Worm (Caenorhabditis elegans) whole organism, L2 larva: ENCODE results near the gene ncx-5.

ENCODE experiments used
- C34F6.9 ChIP-seq: fragments of 150-350 bp; optimal IDR thresholded peaks from 2 replicates; lab custom pipeline; 2014; ENCODE audit warnings: missing biosample characterization, missing genetic modification characterization
- F13H6.1 ChIP-seq: sonication (generic microtip); optimal IDR thresholded peaks from 2 replicates; lab custom pipeline; 2016; ENCODE audit warnings: missing genetic modification characterization, missing compliant biosample characterization
- R02D3.7 ChIP-seq: fragments of 150-350 bp; optimal IDR thresholded peaks from 2 replicates; lab custom pipeline; 2014; ENCODE audit warnings: missing biosample characterization, missing genetic modification characterization
- alr-1 ChIP-seq: fragments of 150-350 bp; optimal IDR thresholded peaks from 2 replicates; lab custom pipeline; 2014; ENCODE audit warnings: missing biosample characterization, missing genetic modification characterization
- aly-2 ChIP-seq: fragments of 150-350 bp; optimal IDR thresholded peaks from 2 replicates; lab custom pipeline; 2014; ENCODE audit warnings: missing biosample characterization, missing genetic modification characterization
- ama-1 ChIP-seq: fragments of 150-350 bp; optimal IDR thresholded peaks from 2 replicates; lab custom pipeline; 2018; ENCODE audit warnings: inconsistent platforms
- blmp-1 ChIP-seq: sonication (generic microtip); optimal IDR thresholded peaks from 2 replicates; lab custom pipeline; 2017; ENCODE audit warnings: missing genetic modification characterization, mild to moderate bottlenecking, missing compliant biosample characterization, antibody characterized with exemption, moderate library complexity; ENCODE audit not compliant: insufficient read depth
- ceh-16 ChIP-seq: fragments of 150-350 bp; optimal IDR thresholded peaks from 2 replicates; lab custom pipeline; 2014; ENCODE audit warnings: missing biosample characterization, missing genetic modification characterization
- ceh-82 ChIP-seq: fragments of 150-350 bp; optimal IDR thresholded peaks from 2 replicates; lab custom pipeline; 2014; ENCODE audit warnings: missing biosample characterization, missing genetic modification characterization
- crh-2 ChIP-seq: sonication (generic microtip); optimal IDR thresholded peaks from 2 replicates; lab custom pipeline; 2017; ENCODE audit warnings: missing biosample characterization, missing genetic modification characterization
- dmd-4 ChIP-seq: sonication (generic microtip); optimal IDR thresholded peaks from 2 replicates; lab custom pipeline; 2017; ENCODE audit warnings: missing biosample characterization, missing genetic modification characterization
- elt-1 ChIP-seq: fragments of 150-350 bp; optimal IDR thresholded peaks from 2 replicates; lab custom pipeline; 2014; ENCODE audit warnings: missing biosample characterization, missing genetic modification characterization
- elt-3 ChIP-seq: sonication (generic microtip); optimal IDR thresholded peaks from 2 replicates; lab custom pipeline; 2017; ENCODE audit warnings: missing biosample characterization, missing genetic modification characterization
- fos-1 ChIP-seq: fragments of 150-350 bp; optimal IDR thresholded peaks from 2 replicates; lab custom pipeline; 2014; ENCODE audit warnings: missing biosample characterization, missing genetic modification characterization
- gmeb-1 ChIP-seq: fragments of 150-350 bp; optimal IDR thresholded peaks from 2 replicates; lab custom pipeline; 2014; ENCODE audit warnings: missing biosample characterization, missing genetic modification characterization
- lin-11 ChIP-seq: fragments of 150-350 bp; sonication (generic microtip); optimal IDR thresholded peaks from 2 replicates; lab custom pipeline; 2014; ENCODE audit warnings: missing biosample characterization, missing genetic modification characterization, inconsistent platforms, mixed read lengths
- lin-13 ChIP-seq: fragments of 150-350 bp; optimal IDR thresholded peaks from 2 replicates; lab custom pipeline; 2014; ENCODE audit warnings: missing biosample characterization, missing genetic modification reagents, missing genetic modification characterization
- lin-39 ChIP-seq: fragments of 150-350 bp; optimal IDR thresholded peaks from 2 replicates; lab custom pipeline; 2014; ENCODE audit warnings: missing biosample characterization, missing genetic modification reagents, missing genetic modification characterization
- lsy-2 ChIP-seq, 2 experiments: fragments of 150-350 bp in 1 of 2; sonication (generic microtip) in 1 of 2; optimal IDR thresholded peaks; 2 replicates each; lab custom pipeline; 2014 to 2017; ENCODE audit warnings: missing biosample characterization in 2 of 2, missing genetic modification characterization in 2 of 2
- mdl-1 ChIP-seq, 2 experiments: fragments of 150-350 bp in 1 of 2; sonication (generic microtip) in 1 of 2; optimal IDR thresholded peaks; 2 replicates each; lab custom pipeline; 2017; ENCODE audit warnings: missing biosample characterization in 2 of 2, missing genetic modification characterization in 2 of 2
- nhr-11 ChIP-seq: fragments of 150-350 bp; optimal IDR thresholded peaks from 2 replicates; lab custom pipeline; 2014; ENCODE audit warnings: missing biosample characterization, missing genetic modification characterization
- nhr-12 ChIP-seq: fragments of 150-350 bp; optimal IDR thresholded peaks from 2 replicates; lab custom pipeline; 2014; ENCODE audit warnings: missing biosample characterization, missing genetic modification characterization
- nhr-129 ChIP-seq: fragments of 150-350 bp; optimal IDR thresholded peaks from 2 replicates; lab custom pipeline; 2014; ENCODE audit warnings: missing biosample characterization, missing genetic modification characterization
- nhr-21 ChIP-seq: fragments of 150-350 bp; optimal IDR thresholded peaks from 2 replicates; lab custom pipeline; 2014; ENCODE audit warnings: missing biosample characterization, missing genetic modification characterization
- nhr-237 ChIP-seq: fragments of 150-350 bp; optimal IDR thresholded peaks from 2 replicates; lab custom pipeline; 2014; ENCODE audit warnings: missing biosample characterization, missing genetic modification characterization
- nhr-25 ChIP-seq: fragments of 150-350 bp; sonication (generic microtip); optimal IDR thresholded peaks from 3 replicates; lab custom pipeline; 2014; ENCODE audit warnings: missing biosample characterization, missing genetic modification characterization
- peb-1 ChIP-seq: fragments of 150-350 bp; optimal IDR thresholded peaks from 2 replicates; lab custom pipeline; 2014; ENCODE audit warnings: missing biosample characterization, missing genetic modification characterization
- skn-1 ChIP-seq: sonication (generic microtip); optimal IDR thresholded peaks from 2 replicates; lab custom pipeline; 2017; ENCODE audit warnings: missing biosample characterization, missing genetic modification characterization
- sma-3 ChIP-seq: sonication (generic microtip); optimal IDR thresholded peaks from 2 replicates; lab custom pipeline; 2016; ENCODE audit warnings: missing genetic modification reagents, missing genetic modification characterization, missing compliant biosample characterization
- sma-9 ChIP-seq, 2 experiments: fragments of 150-350 bp in 1 of 2; sonication (generic microtip) in 1 of 2; optimal IDR thresholded peaks; 2 replicates each; lab custom pipeline; 2014 to 2016; ENCODE audit warnings: missing genetic modification characterization in 2 of 2, mild to moderate bottlenecking in 1 of 2, missing biosample characterization in 1 of 2, missing compliant biosample characterization in 1 of 2, missing genetic modification reagents in 1 of 2, moderate library complexity in 1 of 2
- unc-55 ChIP-seq: fragments of 150-350 bp; sonication (generic microtip); optimal IDR thresholded peaks from 3 replicates; lab custom pipeline; 2014; ENCODE audit warnings: missing biosample characterization, missing genetic modification reagents, missing genetic modification characterization
- unc-62 ChIP-seq: fragments of 150-350 bp; optimal IDR thresholded peaks from 2 replicates; lab custom pipeline; 2014; ENCODE audit warnings: missing biosample characterization, missing genetic modification reagents, missing genetic modification characterization
- zag-1 ChIP-seq: fragments of 150-350 bp; optimal IDR thresholded peaks from 2 replicates; lab custom pipeline; 2014; ENCODE audit warnings: missing biosample characterization, missing genetic modification characterization
- ztf-1 ChIP-seq: fragments of 200-800 bp; sonication (Bioruptor generic); conservative IDR thresholded peaks from 2 replicates; pipeline ENCODE4 v1.3.6; 2022; ENCODE audit warnings: missing genetic modification characterization, missing compliant biosample characterization
- ztf-4 ChIP-seq: fragments of 150-350 bp; optimal IDR thresholded peaks from 2 replicates; lab custom pipeline; 2014; ENCODE audit warnings: missing biosample characterization, missing genetic modification characterization

Gene ncx-5

ce11 chrV:10536808-10537207 lies 46.9 kb upstream of the ncx-5 start (continued):
- peak; percentile 64 for TF ChIP-seq zag-1 (tag; lab: Kevin White, UChicago)
- peak; percentile 19 for TF ChIP-seq nhr-12
- TF ChIP-seq elt-3 (tag; lab: Kevin White, UChicago), result no peak
- TF ChIP-seq sma-9 (GFP tag; optimal IDR thresholded peaks at IDR 0.05; lab: Kevin White, UChicago), result peak; percentile 95
- TF ChIP-seq sma-9 (tag; optimal IDR thresholded peaks at IDR 0.05; lab: Kevin White, UChicago), result no peak
- TF ChIP-seq nhr-11 (tag; lab: Kevin White, UChicago), result no peak

- TF ChIP-seq ama-1 (lab: Kevin White, UChicago), result peak; percentile 14
- TF ChIP-seq unc-55 (GFP tag; lab: Kevin White, UChicago), result no peak
- TF ChIP-seq nhr-129 (tag; lab: Kevin White, UChicago), result peak; percentile 46
- peak; percentile 0 for TF ChIP-seq fos-1 (tag; lab: Kevin White, UChicago)
- TF ChIP-seq aly-2 (tag; lab: Kevin White, UChicago), result no peak
- no peak for TF ChIP-seq alr-1 (tag; lab: Kevin White, UChicago)
- TF ChIP-seq ztf-4 (tag; lab: Kevin White, UChicago), result no peak
- TF ChIP-seq elt-3 (tag; lab: Kevin White, UChicago), result no peak
- no peak for TF ChIP-seq unc-62
- peak; percentile 1 for TF ChIP-seq sma-9 (GFP tag; optimal IDR thresholded peaks at IDR 0.05; lab: Kevin White, UChicago)
- TF ChIP-seq sma-9 (tag; optimal IDR thresholded peaks at IDR 0.05; lab: Kevin White, UChicago), result no peak
- TF ChIP-seq dmd-4 (tag; lab: Kevin White, UChicago), result no peak
- peak; percentile 10 for TF ChIP-seq lin-11 (tag; lab: Kevin White, UChicago)
- TF ChIP-seq gmeb-1 (tag; lab: Kevin White, UChicago), result peak; percentile 52
- peak; percentile 42 for TF ChIP-seq crh-2 (tag; lab: Kevin White, UChicago)
- TF ChIP-seq nhr-25 (tag; lab: Kevin White, UChicago), result peak; percentile 39
- no peak for TF ChIP-seq elt-1 (tag; lab: Kevin White, UChicago)
- TF ChIP-seq ceh-16 (tag; lab: Kevin White, UChicago), result no peak
- TF ChIP-seq nhr-237 (tag; lab: Kevin White, UChicago), result no peak
- peak; percentile 1 for TF ChIP-seq sma-3 (GFP tag; lab: Kevin White, UChicago)
- TF ChIP-seq blmp-1 (tag; lab: Kevin White, UChicago), result peak; percentile 33
- TF ChIP-seq lsy-2 (tag; optimal IDR thresholded peaks at IDR 0.05; lab: Kevin White, UChicago), result peak in 1 of 2 experiments; percentile 1
- TF ChIP-seq R02D3.7 (tag; lab: Kevin White, UChicago), result no peak
- TF ChIP-seq peb-1 (tag; lab: Kevin White, UChicago), result no peak
- TF ChIP-seq nhr-21, result no peak
Observed at ce11 chrV:10536095-10536691, 46.3 kb upstream of the ncx-5 start, which contains the start of gene ppm-1.A. Gene ppm-1.A (minus strand): TSS chrV:10536388.

ce11 chrV:10535325-10535724 lies 45.4 kb upstream of the ncx-5 start:
- TF ChIP-seq C34F6.9 (tag; lab: Kevin White, UChicago) (peak; percentile 41), skn-1 (tag; lab: Kevin White, UChicago) (peak; percentile 27), nhr-25 (tag; lab: Kevin White, UChicago) (peak; percentile 6), elt-1 (tag; lab: Kevin White, UChicago) (no peak), nhr-129 (tag; lab: Kevin White, UChicago) (peak; percentile 41), lin-39 (tag; lab: Kevin White, UChicago) (no peak), ztf-4 (tag; lab: Kevin White, UChicago) (peak; percentile 30), alr-1 (tag; lab: Kevin White, UChicago) (no peak), R02D3.7 (tag; lab: Kevin White, UChicago) (no peak), ama-1 (lab: Kevin White, UChicago) (peak; percentile 62), ztf-1 (GFP tag; lab: Robert Waterston, UW) (no peak), nhr-21 (no peak), mdl-1 (tag; optimal IDR thresholded peaks at IDR 0.05; lab: Kevin White, UChicago) (peak in 1 of 2 experiments; percentile 12), fos-1 (tag; lab: Kevin White, UChicago) (peak; percentile 53), aly-2 (tag; lab: Kevin White, UChicago) (no peak), ceh-82 (tag; lab: Kevin White, UChicago) (no peak), lin-13 (GFP tag; lab: Kevin White, UChicago) (peak; percentile 28), F13H6.1 (tag; lab: Kevin White, UChicago) (peak; percentile 28), nhr-12 (no peak), unc-55 (GFP tag; lab: Kevin White, UChicago) (peak; percentile 6), crh-2 (tag; lab: Kevin White, UChicago) (peak; percentile 33), peb-1 (tag; lab: Kevin White, UChicago) (no peak), lsy-2 (tag; optimal IDR thresholded peaks at IDR 0.05; lab: Kevin White, UChicago) (peak in 1 of 2 experiments; percentile 10)
